ENCODE assay signal across 7 worm cellular contexts in the genomic region with DNA sequence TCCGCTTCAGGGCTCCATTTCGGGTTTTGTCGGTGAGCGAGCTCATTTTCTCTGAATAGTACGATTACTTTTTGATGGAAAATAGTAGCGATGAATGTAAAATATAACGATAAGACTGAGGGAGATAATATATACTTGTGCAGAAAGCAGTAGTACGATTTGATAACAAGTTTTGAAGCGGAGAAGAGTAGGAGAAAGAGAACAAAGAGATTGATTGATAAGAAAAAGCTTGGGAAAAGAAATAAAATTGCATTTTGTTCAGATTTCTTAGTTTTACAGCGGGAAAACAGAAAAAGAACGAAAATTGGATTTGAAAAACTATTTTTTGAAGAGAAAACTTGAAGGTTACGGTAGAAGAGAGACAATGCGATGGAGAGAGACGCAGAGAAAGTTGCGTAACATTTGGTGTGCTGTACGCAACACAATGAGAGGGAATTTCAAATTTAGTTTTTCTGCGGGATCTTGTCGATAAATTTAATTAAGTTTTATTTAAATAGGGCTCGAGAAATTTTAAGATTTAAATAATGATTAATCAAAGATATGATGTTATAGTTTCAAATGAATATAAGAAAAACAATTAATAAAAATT.
A peak's percentile ranks its signal among the peaks of the same experiment; 100 is the strongest.
TF ChIP-seq lines count a peak whose summit lies in the region.

umps-1 (minus strand) TSS at position 51 of the 589 bp plus-strand sequence.

TF ChIP-seq in whole organism, L1 larva, 84 proteins besides CTCF, POLR2A, EP300 and RAD21 (continues in another document):
- TF ChIP-seq nhr-90 (tag; optimal IDR thresholded peaks at IDR 0.05; lab: Kevin White, UChicago; ENCODE audit: poor library complexity) = peak; percentile 82
- TF ChIP-seq sup-37 (GFP tag; optimal IDR thresholded peaks at IDR 0.05; lab: Kevin White, UChicago) = peak; percentile 14
- TF ChIP-seq ces-1 (GFP tag; optimal IDR thresholded peaks at IDR 0.05; lab: Kevin White, UChicago) = no peak
- TF ChIP-seq vab-15 (tag; optimal IDR thresholded peaks at IDR 0.05; lab: Kevin White, UChicago) = no peak
- TF ChIP-seq ztf-4 (tag; optimal IDR thresholded peaks at IDR 0.05; lab: Kevin White, UChicago) = peak; percentile 26
- TF ChIP-seq lsy-2 (tag; optimal IDR thresholded peaks at IDR 0.05; lab: Kevin White, UChicago) = peak; percentile 99
- peak; percentile 50 for TF ChIP-seq lir-3 (tag; optimal IDR thresholded peaks at IDR 0.05; lab: Kevin White, UChicago; ENCODE audit: poor library complexity)
- TF ChIP-seq rnt-1 (tag; optimal IDR thresholded peaks at IDR 0.05; lab: Kevin White, UChicago) = peak; percentile 89
- no peak for TF ChIP-seq hlh-17 (GFP tag; optimal IDR thresholded peaks at IDR 0.05; lab: Kevin White, UChicago; ENCODE audit: borderline replicate concordance)
- peak; percentile 42 for TF ChIP-seq dsc-1 (tag; optimal IDR thresholded peaks at IDR 0.05; lab: Kevin White, UChicago)
- TF ChIP-seq fkh-8 (tag; optimal IDR thresholded peaks at IDR 0.05; lab: Kevin White, UChicago) = no peak

TF ChIP-seq in whole organism, L2 larva, 48 proteins besides CTCF, POLR2A, EP300 and RAD21 (continues in another document):
- no peak for TF ChIP-seq nhr-237 (tag; optimal IDR thresholded peaks at IDR 0.05; lab: Kevin White, UChicago)
- no peak for TF ChIP-seq ztf-11 (tag; optimal IDR thresholded peaks at IDR 0.05; lab: Kevin White, UChicago)
- TF ChIP-seq unc-62 (GFP tag; optimal IDR thresholded peaks at IDR 0.05; lab: Kevin White, UChicago) = no peak
- no peak for TF ChIP-seq mdl-1 (tag; optimal IDR thresholded peaks at IDR 0.05; lab: Kevin White, UChicago)
- no peak for TF ChIP-seq R02D3.7 (tag; optimal IDR thresholded peaks at IDR 0.05; lab: Kevin White, UChicago)
- TF ChIP-seq peb-1 (tag; optimal IDR thresholded peaks at IDR 0.05; lab: Kevin White, UChicago) = no peak
- no peak for TF ChIP-seq ztf-1 (GFP tag; conservative IDR thresholded peaks at IDR 0.05; lab: Robert Waterston, UW)
- no peak for TF ChIP-seq ama-1 (optimal IDR thresholded peaks at IDR 0.05; lab: Kevin White, UChicago)
- peak; percentile 93 to 99 for TF ChIP-seq lsy-2 (tag; optimal IDR thresholded peaks at IDR 0.05; lab: Kevin White, UChicago)
- peak; percentile 69 for TF ChIP-seq sma-9 (GFP tag; optimal IDR thresholded peaks at IDR 0.05; lab: Kevin White, UChicago)
- no peak for TF ChIP-seq sma-9 (tag; optimal IDR thresholded peaks at IDR 0.05; lab: Kevin White, UChicago)
- TF ChIP-seq skn-1 (tag; optimal IDR thresholded peaks at IDR 0.05; lab: Kevin White, UChicago) = no peak
- TF ChIP-seq aly-2 (tag; optimal IDR thresholded peaks at IDR 0.05; lab: Kevin White, UChicago) = no peak

TF ChIP-seq in whole organism, L3 larva, 47 proteins besides CTCF, POLR2A, EP300 and RAD21 (continues in another document):
- TF ChIP-seq elt-3 (tag; optimal IDR thresholded peaks at IDR 0.05; lab: Kevin White, UChicago) (no peak), nfya-1 (tag; optimal IDR thresholded peaks at IDR 0.05; lab: Kevin White, UChicago; ENCODE audit: insufficient read depth) (peak; percentile 93), lin-15B (tag; optimal IDR thresholded peaks at IDR 0.05; lab: Kevin White, UChicago) (peak; percentile 73), nhr-25 (tag; optimal IDR thresholded peaks at IDR 0.05; lab: Kevin White, UChicago) (peak; percentile 60), hmg-11 (tag; optimal IDR thresholded peaks at IDR 0.05; lab: Kevin White, UChicago) (peak; percentile 62), daf-12 (tag; optimal IDR thresholded peaks at IDR 0.05; lab: Kevin White, UChicago) (no peak), skn-1 (tag; optimal IDR thresholded peaks at IDR 0.05; lab: Kevin White, UChicago) (peak; percentile 48), pqm-1 (tag; optimal IDR thresholded peaks at IDR 0.05; lab: Kevin White, UChicago) (peak; percentile 49), lin-39 (tag; optimal IDR thresholded peaks at IDR 0.05; lab: Kevin White, UChicago) (peak; percentile 26), nhr-67 (tag; optimal IDR thresholded peaks at IDR 0.05; lab: Kevin White, UChicago) (no peak), unc-62 (GFP tag; optimal IDR thresholded peaks at IDR 0.05; lab: Kevin White, UChicago) (no peak), lsy-12 (tag; optimal IDR thresholded peaks at IDR 0.05; lab: Kevin White, UChicago) (peak; percentile 20)

TF ChIP-seq in whole organism, L4 larva, 104 proteins besides CTCF, POLR2A, EP300 and RAD21 (continues in another document):
- peak; percentile 60 for TF ChIP-seq mep-1 (tag; optimal IDR thresholded peaks at IDR 0.05; lab: Kevin White, UChicago)
- TF ChIP-seq nhr-28 (tag; optimal IDR thresholded peaks at IDR 0.05; lab: Kevin White, UChicago) = peak; percentile 74
- TF ChIP-seq spr-1 (tag; optimal IDR thresholded peaks at IDR 0.05; lab: Kevin White, UChicago) = no peak
- TF ChIP-seq nhr-77 (tag; optimal IDR thresholded peaks at IDR 0.05; lab: Kevin White, UChicago) = peak; percentile 40
- TF ChIP-seq unc-39 (tag; optimal IDR thresholded peaks at IDR 0.05; lab: Kevin White, UChicago) = no peak
- peak; percentile 80 to 99 for TF ChIP-seq lsy-2 (tag; optimal IDR thresholded peaks at IDR 0.05; lab: Kevin White, UChicago)
- peak; percentile 84 for TF ChIP-seq mes-2 (tag; optimal IDR thresholded peaks at IDR 0.05; lab: Kevin White, UChicago; ENCODE audit: poor library complexity, severe bottlenecking)
- no peak for TF ChIP-seq ceh-28 (tag; optimal IDR thresholded peaks at IDR 0.05; lab: Kevin White, UChicago)
- TF ChIP-seq nhr-11 (tag; optimal IDR thresholded peaks at IDR 0.05; lab: Kevin White, UChicago) = peak; percentile 30
- no peak for TF ChIP-seq cey-2 (tag; optimal IDR thresholded peaks at IDR 0.05; lab: Kevin White, UChicago; ENCODE audit: borderline replicate concordance, insufficient read depth)
- TF ChIP-seq aha-1 (tag; lab: Kevin White, UChicago) = peak; percentile 52
- peak; percentile 98 for TF ChIP-seq dpl-1 (GFP tag; optimal IDR thresholded peaks at IDR 0.05; lab: Kevin White, UChicago)

TF ChIP-seq in whole organism, late embryonic, 69 proteins besides CTCF, POLR2A, EP300 and RAD21:
- TF ChIP-seq ceh-31 (tag; optimal IDR thresholded peaks at IDR 0.05; lab: Kevin White, UChicago) (no peak), elt-2 (tag; optimal IDR thresholded peaks at IDR 0.05; lab: Kevin White, UChicago) (peak; percentile 5), pax-1 (tag; optimal IDR thresholded peaks at IDR 0.05; lab: Kevin White, UChicago) (no peak), F13H6.1 (tag; optimal IDR thresholded peaks at IDR 0.05; lab: Kevin White, UChicago) (no peak), dve-1 (tag; optimal IDR thresholded peaks at IDR 0.05; lab: Kevin White, UChicago) (no peak)

TF ChIP-seq in whole organism, mixed stage, embryonic, 35 proteins besides CTCF, POLR2A, EP300 and RAD21:
- TF ChIP-seq ham-2 (GFP tag; optimal IDR thresholded peaks at IDR 0.05; lab: Kevin White, UChicago) (no peak), zip-8 (tag; optimal IDR thresholded peaks at IDR 0.05; lab: Kevin White, UChicago) (peak; percentile 93), lsy-2 (tag; optimal IDR thresholded peaks at IDR 0.05; lab: Kevin White, UChicago) (peak; percentile 94)

TF ChIP-seq in whole organism, young adult, 124 proteins besides CTCF, POLR2A, EP300 and RAD21 (continues in another document):
- TF ChIP-seq lin-26 (GFP tag; IDR thresholded peaks at IDR 0.05; lab: Robert Waterston, UW) = no peak
- TF ChIP-seq tlf-1 (GFP tag; optimal IDR thresholded peaks at IDR 0.05; lab: Kevin White, UChicago) = peak; percentile 23
- peak; percentile 24 for TF ChIP-seq attf-5 (GFP tag; optimal IDR thresholded peaks at IDR 0.05; lab: Kevin White, UChicago)
- TF ChIP-seq dpl-1 (GFP tag; optimal IDR thresholded peaks at IDR 0.05; lab: Kevin White, UChicago) = peak; percentile 70
- 0 out of 2 replicates have a peak, but pooled peaks have one; percentile 29 for TF ChIP-seq ekl-4 (GFP tag; IDR thresholded peaks at IDR 0.05; lab: Robert Waterston, UW)
- TF ChIP-seq T26A5.8 (tag; optimal IDR thresholded peaks at IDR 0.05; lab: Kevin White, UChicago) = no peak
- peak; percentile 38 for TF ChIP-seq lin-40 (tag; optimal IDR thresholded peaks at IDR 0.05; lab: Kevin White, UChicago)
- TF ChIP-seq snpc-4 (GFP tag; optimal IDR thresholded peaks at IDR 0.05; lab: Kevin White, UChicago) = no peak
- peak in 1 of 4 experiments; percentile 28 for TF ChIP-seq snpc-4 (tag; optimal IDR thresholded peaks at IDR 0.05; lab: Kevin White, UChicago)
- peak; percentile 65 for TF ChIP-seq madf-6 (GFP tag; IDR thresholded peaks at IDR 0.05; lab: Robert Waterston, UW)
- TF ChIP-seq cebp-2 (GFP tag; IDR thresholded peaks at IDR 0.05; lab: Robert Waterston, UW) = no peak
- peak; percentile 77 for TF ChIP-seq lsl-1 (GFP tag; optimal IDR thresholded peaks at IDR 0.05; lab: Kevin White, UChicago)
- TF ChIP-seq mcd-1 (GFP tag; IDR thresholded peaks at IDR 0.05; lab: Robert Waterston, UW) = peak; percentile 70
- no peak for TF ChIP-seq rpc-1 (optimal IDR thresholded peaks at IDR 0.05; lab: Kevin White, UChicago)
- no peak for TF ChIP-seq rpc-1 (tag; optimal IDR thresholded peaks at IDR 0.05; lab: Kevin White, UChicago)
- TF ChIP-seq lin-35 (GFP tag; optimal IDR thresholded peaks at IDR 0.05; lab: Kevin White, UChicago) = peak in 2 of 3 experiments; percentile 10 to 93
- no peak for TF ChIP-seq zim-3 (tag; optimal IDR thresholded peaks at IDR 0.05; lab: Kevin White, UChicago)
- no peak for TF ChIP-seq Y56A3A.18 (GFP tag; IDR thresholded peaks at IDR 0.05; lab: Robert Waterston, UW)
- no peak for TF ChIP-seq unc-130 (GFP tag; optimal IDR thresholded peaks at IDR 0.05; lab: Kevin White, UChicago)
- no peak for TF ChIP-seq let-526 (GFP tag; IDR thresholded peaks at IDR 0.05; lab: Robert Waterston, UW)
- TF ChIP-seq efl-1 (GFP tag; optimal IDR thresholded peaks at IDR 0.05; lab: Kevin White, UChicago) = peak; percentile 83
- TF ChIP-seq nfya-2 (GFP tag; IDR thresholded peaks at IDR 0.05; lab: Robert Waterston, UW) = no peak
- TF ChIP-seq Y53F4B.3 (GFP tag; IDR thresholded peaks at IDR 0.05; lab: Robert Waterston, UW) = no peak
- TF ChIP-seq F33H1.4 (GFP tag; IDR thresholded peaks at IDR 0.05; lab: Robert Waterston, UW) = peak; percentile 46; the same call in 1 of the 2 replicates
- TF ChIP-seq Y53G8AR.9 (GFP tag; conservative IDR thresholded peaks at IDR 0.05; lab: Robert Waterston, UW) = no peak
- peak; percentile 38 for TF ChIP-seq ceh-27 (GFP tag; optimal IDR thresholded peaks at IDR 0.05; lab: Kevin White, UChicago)
- peak; percentile 95 for TF ChIP-seq lin-54 (GFP tag; optimal IDR thresholded peaks at IDR 0.05; lab: Kevin White, UChicago)
- TF ChIP-seq nhr-90 (tag; optimal IDR thresholded peaks at IDR 0.05; lab: Kevin White, UChicago) = no peak
- no peak for TF ChIP-seq cebp-1 (GFP tag; IDR thresholded peaks at IDR 0.05; lab: Robert Waterston, UW)
- TF ChIP-seq cebp-1 (tag; optimal IDR thresholded peaks at IDR 0.05; lab: Kevin White, UChicago) = peak; percentile 76
- peak; percentile 35 for TF ChIP-seq snpc-1.3 (tag; optimal IDR thresholded peaks at IDR 0.05; lab: Kevin White, UChicago; ENCODE audit: insufficient read depth)
- TF ChIP-seq F49E8.2 (tag; optimal IDR thresholded peaks at IDR 0.05; lab: Kevin White, UChicago; ENCODE audit: insufficient read depth) = peak; percentile 47
- TF ChIP-seq unc-62 (GFP tag; optimal IDR thresholded peaks at IDR 0.05; lab: Kevin White, UChicago) = no peak
